Fruit fly (Drosophila melanogaster): ENCODE data around the gene rdx.

rdx gene

DNA sequence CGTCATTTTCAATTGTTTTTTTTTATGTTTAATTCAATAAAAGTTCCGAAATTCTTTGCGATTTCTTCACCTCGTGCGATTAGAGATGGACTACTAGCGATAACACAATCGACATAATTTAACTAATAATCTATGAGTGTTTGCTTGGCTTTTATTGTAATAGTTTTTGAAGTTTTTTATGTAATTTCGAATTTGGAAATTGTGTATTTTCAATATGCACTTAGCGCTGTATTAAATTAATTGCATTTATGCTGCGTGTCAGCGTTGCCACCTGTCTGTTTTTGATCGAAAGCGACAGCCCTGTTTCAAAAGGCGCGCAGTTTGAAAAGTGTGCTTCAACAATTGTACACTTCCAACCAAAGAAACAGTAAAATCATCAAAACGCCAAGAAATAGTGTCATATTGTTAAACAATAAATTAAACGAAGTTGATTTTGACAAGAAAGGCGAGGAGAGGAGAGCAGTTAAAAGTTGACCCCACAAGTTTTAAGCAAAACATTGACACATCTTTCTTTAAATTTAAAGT lies 4.1 kb upstream of the rdx start, which contains the start of gene CG9922 (continued):
- TF ChIP-seq Adf1 (GFP tag; IDR thresholded peaks at IDR 0.05) (no peak; the same call in 1 of the 2 replicates), Jarid2 (GFP tag; optimal IDR thresholded peaks at IDR 0.05) (no peak), CG31224 (GFP tag; IDR thresholded peaks at IDR 0.05) (peak; percentile 6; the same call in 1 of the 2 replicates), NC2β (GFP tag; optimal IDR thresholded peaks at IDR 0.05) (peak; percentile 61), Mad (GFP tag; optimal IDR thresholded peaks at IDR 0.05) (peak; percentile 49), CG10267 (tag; optimal IDR thresholded peaks at IDR 0.05) (peak; percentile 79), pnt (GFP tag; optimal IDR thresholded peaks at IDR 0.05) (peak; percentile 18), repo (GFP tag; optimal IDR thresholded peaks at IDR 0.05) (peak; percentile 63), CG2116 (GFP tag; optimal IDR thresholded peaks at IDR 0.05) (peak; percentile 94), Deaf1 (tag; optimal IDR thresholded peaks at IDR 0.05) (peak; percentile 51), NFAT (GFP tag; IDR thresholded peaks at IDR 0.05) (no peak), CoRest (tag; optimal IDR thresholded peaks at IDR 0.05) (peak; percentile 62), mam (GFP tag; optimal IDR thresholded peaks at IDR 0.05) (peak; percentile 56), pho (GFP tag; optimal IDR thresholded peaks at IDR 0.05) (peak; percentile 66), CG6683 (GFP tag; optimal IDR thresholded peaks at IDR 0.05) (peak; percentile 33), wek (GFP tag; optimal IDR thresholded peaks at IDR 0.05) (no peak), Camta (GFP tag; optimal IDR thresholded peaks at IDR 0.05) (peak; percentile 12), CG7372 (GFP tag; IDR thresholded peaks at IDR 0.05) (no peak), mirr (GFP tag; optimal IDR thresholded peaks at IDR 0.05) (no peak), Xrp1 (GFP tag; IDR thresholded peaks at IDR 0.05) (peak; percentile 63), CG32532 (GFP tag; IDR thresholded peaks at IDR 0.05) (peak; percentile 49; the same call in 1 of the 2 replicates), onecut (GFP tag; IDR thresholded peaks at IDR 0.05) (no peak), D (optimal IDR thresholded peaks at IDR 0.05) (no peak), D (GFP tag; optimal IDR thresholded peaks at IDR 0.05) (peak; percentile 10), CG18476 (GFP tag; optimal IDR thresholded peaks at IDR 0.05) (peak; percentile 25), HHEX (GFP tag; optimal IDR thresholded peaks at IDR 0.05) (no peak), vvl (GFP tag; IDR thresholded peaks at IDR 0.05) (peak; percentile 71), CG11696 (GFP tag; IDR thresholded peaks at IDR 0.05) (no peak), Ets97D (GFP tag; optimal IDR thresholded peaks at IDR 0.05) (peak; percentile 77), stwl (tag; optimal IDR thresholded peaks at IDR 0.05) (peak; percentile 77), inv (GFP tag; IDR thresholded peaks at IDR 0.05; ENCODE audit: partially characterized antibody) (peak; percentile 57), HmgD (GFP tag; optimal IDR thresholded peaks at IDR 0.05) (peak; percentile 49), oc (tag; optimal IDR thresholded peaks at IDR 0.05) (no peak), Xbp1 (GFP tag; optimal IDR thresholded peaks at IDR 0.05) (peak; percentile 67), Rfx (GFP tag; IDR thresholded peaks at IDR 0.05) (peak; percentile 63; the same call in 1 of the 2 replicates), Meics (GFP tag; optimal IDR thresholded peaks at IDR 0.05) (peak; percentile 0), hkb (optimal IDR thresholded peaks at IDR 0.05) (peak; percentile 73), hkb (GFP tag; IDR thresholded peaks at IDR 0.05) (0 out of 2 replicates have a peak, but pooled peaks have one; percentile 22), gem (tag; optimal IDR thresholded peaks at IDR 0.05) (peak; percentile 59), CG10321 (GFP tag; IDR thresholded peaks at IDR 0.05) (no peak), E2f2 (GFP tag; IDR thresholded peaks at IDR 0.05) (peak; percentile 99), Eip74EF (GFP tag; optimal IDR thresholded peaks at IDR 0.05) (no peak), Med (GFP tag) (peak; percentile 92), CG17612 (GFP tag; IDR thresholded peaks at IDR 0.05) (no peak), CG2129 (GFP tag; IDR thresholded peaks at IDR 0.05; ENCODE audit: partially characterized antibody) (0 out of 2 replicates have a peak, but pooled peaks have one; percentile 24), ATbp (GFP tag; optimal IDR thresholded peaks at IDR 0.05) (peak; percentile 13), gro (GFP tag; optimal IDR thresholded peaks at IDR 0.05) (peak; percentile 85), CG4820 (GFP tag; optimal IDR thresholded peaks at IDR 0.05) (peak; percentile 11), CG2712 (tag; optimal IDR thresholded peaks at IDR 0.05) (peak; percentile 61), CG14710 (tag; optimal IDR thresholded peaks at IDR 0.05) (peak; percentile 86), gcm2 (GFP tag; optimal IDR thresholded peaks at IDR 0.05) (no peak)

All from whole organism, embryonic.